Fruit fly (Drosophila melanogaster): ENCODE measurements around the gene CG32219.

CG32219 gene

dm6 chr3L:19994015-19994414, 43.1 kb upstream of the CG32219 start (continued):
- TF ChIP-seq lmd (GFP tag; IDR thresholded peaks at IDR 0.05) (no peak), ewg (GFP tag; optimal IDR thresholded peaks at IDR 0.05) (peak; percentile 90), ase (GFP tag; IDR thresholded peaks at IDR 0.05) (no peak)

dm6 chr3L:19991714-19992231, 40.8 kb upstream of the CG32219 start, which contains the start of the genes CG7646 and Nca:
CG7646 (plus strand) TSS chr3L:19991887.
Nca (plus strand) TSS chr3L:19991887.
- peak; percentile 92 for TF ChIP-seq Dll (GFP tag; IDR thresholded peaks at IDR 0.05; ENCODE audit: partially characterized antibody)
- TF ChIP-seq CG9727 (GFP tag; optimal IDR thresholded peaks at IDR 0.05), result no peak
- TF ChIP-seq CG5180 (GFP tag; optimal IDR thresholded peaks at IDR 0.05), result no peak
- TF ChIP-seq bowl (GFP tag; IDR thresholded peaks at IDR 0.05), result no peak
- TF ChIP-seq CG32767 (GFP tag; IDR thresholded peaks at IDR 0.05), result peak; percentile 78
- TF ChIP-seq CG16779 (GFP tag; IDR thresholded peaks at IDR 0.05), result no peak
- TF ChIP-seq BEAF-32 (GFP tag; optimal IDR thresholded peaks at IDR 0.05), result peak; percentile 90
- peak; percentile 36 for TF ChIP-seq CG10267 (tag; optimal IDR thresholded peaks at IDR 0.05)
- TF ChIP-seq CG1602 (GFP tag; optimal IDR thresholded peaks at IDR 0.05), result no peak
- TF ChIP-seq CG4820 (GFP tag; optimal IDR thresholded peaks at IDR 0.05), result no peak
- peak; percentile 12 for TF ChIP-seq CG13424 (tag; optimal IDR thresholded peaks at IDR 0.05)
- no peak for TF ChIP-seq jing (GFP tag; optimal IDR thresholded peaks at IDR 0.05)
- no peak for TF ChIP-seq Hand (GFP tag; optimal IDR thresholded peaks at IDR 0.05)
- TF ChIP-seq CG15696 (tag; optimal IDR thresholded peaks at IDR 0.05), result peak; percentile 47
- peak; percentile 21 for TF ChIP-seq cg (GFP tag; optimal IDR thresholded peaks at IDR 0.05)
- TF ChIP-seq CG2116 (GFP tag; optimal IDR thresholded peaks at IDR 0.05), result peak; percentile 87
- peak; percentile 59 for TF ChIP-seq twi (tag; optimal IDR thresholded peaks at IDR 0.05)
- TF ChIP-seq Sry-β (GFP tag; optimal IDR thresholded peaks at IDR 0.05), result no peak
- TF ChIP-seq CG10543 (GFP tag; optimal IDR thresholded peaks at IDR 0.05), result peak; percentile 64
- TF ChIP-seq CG31388 (GFP tag; optimal IDR thresholded peaks at IDR 0.05), result no peak
- peak; percentile 66 for TF ChIP-seq CG4328 (GFP tag; optimal IDR thresholded peaks at IDR 0.05)
- TF ChIP-seq odd (GFP tag; optimal IDR thresholded peaks at IDR 0.05), result no peak
- TF ChIP-seq CG6813 (GFP tag; optimal IDR thresholded peaks at IDR 0.05), result no peak
- no peak for TF ChIP-seq Mes4 (GFP tag; optimal IDR thresholded peaks at IDR 0.05)
- TF ChIP-seq CG7928 (GFP tag; optimal IDR thresholded peaks at IDR 0.05), result no peak
- no peak for TF ChIP-seq CG11560 (tag; IDR thresholded peaks at IDR 0.05)
- no peak for TF ChIP-seq CG4404 (GFP tag; IDR thresholded peaks at IDR 0.05)
- TF ChIP-seq onecut (GFP tag; IDR thresholded peaks at IDR 0.05), result peak; percentile 76
- TF ChIP-seq Blimp-1 (GFP tag; optimal IDR thresholded peaks at IDR 0.05), result no peak
- TF ChIP-seq Nf-YC (tag; optimal IDR thresholded peaks at IDR 0.05), result no peak
- TF ChIP-seq zfh2 (GFP tag; optimal IDR thresholded peaks at IDR 0.05), result peak; percentile 38
- no peak; the same call in 2 of the 3 replicates for TF ChIP-seq B-H1 (GFP tag; IDR thresholded peaks at IDR 0.05)
- no peak for TF ChIP-seq CG2202 (tag; optimal IDR thresholded peaks at IDR 0.05)
- TF ChIP-seq CG15514 (GFP tag; optimal IDR thresholded peaks at IDR 0.05), result peak; percentile 89
- no peak for TF ChIP-seq dati (GFP tag; IDR thresholded peaks at IDR 0.05)
- no peak for TF ChIP-seq gt (GFP tag; IDR thresholded peaks at IDR 0.05)
- TF ChIP-seq Ssrp (tag; optimal IDR thresholded peaks at IDR 0.05), result no peak
- no peak for TF ChIP-seq chif (GFP tag; optimal IDR thresholded peaks at IDR 0.05)
- TF ChIP-seq lilli (GFP tag; optimal IDR thresholded peaks at IDR 0.05), result peak; percentile 17
- peak; percentile 85 for TF ChIP-seq sna (GFP tag; IDR thresholded peaks at IDR 0.05; ENCODE audit: partially characterized antibody)
- TF ChIP-seq D (optimal IDR thresholded peaks at IDR 0.05), result no peak
- TF ChIP-seq D (GFP tag; optimal IDR thresholded peaks at IDR 0.05), result no peak
- no peak for TF ChIP-seq bigmax (GFP tag; optimal IDR thresholded peaks at IDR 0.05)
- peak; percentile 86 for TF ChIP-seq ato (GFP tag; IDR thresholded peaks at IDR 0.05; ENCODE audit: partially characterized antibody)
- peak; percentile 65 for TF ChIP-seq CG4617 (GFP tag; optimal IDR thresholded peaks at IDR 0.05; ENCODE audit: borderline replicate concordance)

Measured in whole organism, embryonic.